Fruit fly (Drosophila melanogaster) whole organism: Measurements from ENCODE around the gene LIMK1.
A peak's percentile ranks its signal among the peaks of the same experiment; 100 is the strongest.

Experiments
- CG8478 ChIP-seq: fragments of >200 bp; optimal IDR thresholded peaks from 2 replicates; lab custom pipeline; 2018; ENCODE audit warnings: inconsistent platforms
- Dll ChIP-seq: fragments of >200 bp; optimal IDR thresholded peaks from 2 replicates; lab custom pipeline; 2017
- EcR ChIP-seq, 2 experiments: fragments of >200 bp; optimal IDR thresholded peaks; 2 replicates each; lab custom pipeline; 2017; ENCODE audit warnings: missing biosample characterization in 2 of 2, missing genetic modification characterization in 2 of 2, missing genetic modification reagents in 2 of 2
- pan ChIP-seq: fragments of >200 bp; optimal IDR thresholded peaks from 2 replicates; lab custom pipeline; 2017
- psq ChIP-seq: fragments of >200 bp; optimal IDR thresholded peaks from 2 replicates; lab custom pipeline; 2017
- usp ChIP-seq: fragments of >200 bp; optimal IDR thresholded peaks from 2 replicates; lab custom pipeline; 2017; ENCODE audit warnings: missing biosample characterization, missing genetic modification characterization, mixed read lengths

The LIMK1 gene

DNA sequence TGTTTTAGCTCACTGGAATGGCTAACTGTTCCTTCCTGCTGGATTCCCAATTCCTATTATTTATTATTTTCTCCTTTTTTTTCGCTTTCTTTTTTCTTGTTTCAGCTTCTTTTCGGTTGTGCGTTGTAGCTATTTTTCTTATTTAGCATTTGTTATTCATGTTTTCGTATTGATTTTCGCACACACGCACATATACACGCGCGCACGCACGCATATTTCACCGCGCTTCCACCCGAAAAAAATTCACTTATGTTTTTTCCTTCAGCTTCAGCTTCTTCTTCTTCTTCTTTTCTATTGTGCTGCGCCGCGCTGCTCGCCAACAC lies 9.4 kb downstream of the LIMK1 start:
- TF ChIP-seq psq (no peak), pan (lab: Kevin White, UChicago) (no peak), Dll (lab: Kevin White, UChicago) (no peak), EcR (GFP tag; optimal IDR thresholded peaks at IDR 0.05; lab: Kevin White, UChicago) (no peak), usp (no peak), CG8478 (lab: Kevin White, UChicago) (no peak)

DNA sequence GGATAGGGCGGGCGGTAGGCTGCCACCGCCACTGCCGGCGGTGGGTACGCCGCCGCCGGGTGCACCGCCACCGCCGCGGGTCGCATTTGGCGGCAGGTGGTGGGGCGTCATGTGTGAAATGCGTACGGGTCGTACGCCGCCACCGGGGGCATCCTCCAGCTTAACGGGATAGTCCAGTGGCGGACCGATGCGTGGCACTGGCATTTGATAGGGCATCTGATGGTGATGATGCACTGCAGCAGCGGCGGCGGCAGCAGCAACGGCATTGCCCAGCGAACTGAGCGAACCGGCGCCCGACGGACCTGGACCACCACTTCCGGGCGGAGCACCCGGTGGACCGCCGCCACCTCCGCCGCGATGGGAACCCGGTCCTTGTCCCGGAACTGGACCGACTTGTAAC lies 10.1 kb downstream of the LIMK1 start:
- TF ChIP-seq usp = no peak
- no peak for TF ChIP-seq Dll (lab: Kevin White, UChicago)
- TF ChIP-seq psq = no peak
- TF ChIP-seq pan (lab: Kevin White, UChicago) = no peak
- TF ChIP-seq EcR (GFP tag; optimal IDR thresholded peaks at IDR 0.05; lab: Kevin White, UChicago) = no peak
- no peak for TF ChIP-seq CG8478 (lab: Kevin White, UChicago)

DNA sequence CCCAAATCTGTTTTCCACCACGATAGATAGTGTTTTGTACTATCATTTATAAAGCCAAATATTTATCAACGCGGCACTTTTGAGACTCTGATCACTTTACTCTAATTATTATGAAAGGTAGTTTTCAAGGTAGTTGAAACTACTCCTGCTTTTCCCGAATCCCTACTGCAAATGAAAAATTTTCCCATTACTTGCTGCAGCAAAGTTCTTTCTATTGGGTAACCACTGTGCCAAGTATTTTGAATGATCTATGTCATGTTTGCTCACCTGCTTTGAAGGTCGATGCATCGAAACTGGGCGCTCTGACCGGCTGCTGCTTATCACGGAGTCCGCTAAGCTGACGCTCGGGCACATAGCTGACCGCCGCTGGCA lies 10.7 kb downstream of the LIMK1 start:
- TF ChIP-seq usp (no peak), Dll (lab: Kevin White, UChicago) (no peak), pan (lab: Kevin White, UChicago) (no peak), CG8478 (lab: Kevin White, UChicago) (no peak), psq (no peak)

DNA sequence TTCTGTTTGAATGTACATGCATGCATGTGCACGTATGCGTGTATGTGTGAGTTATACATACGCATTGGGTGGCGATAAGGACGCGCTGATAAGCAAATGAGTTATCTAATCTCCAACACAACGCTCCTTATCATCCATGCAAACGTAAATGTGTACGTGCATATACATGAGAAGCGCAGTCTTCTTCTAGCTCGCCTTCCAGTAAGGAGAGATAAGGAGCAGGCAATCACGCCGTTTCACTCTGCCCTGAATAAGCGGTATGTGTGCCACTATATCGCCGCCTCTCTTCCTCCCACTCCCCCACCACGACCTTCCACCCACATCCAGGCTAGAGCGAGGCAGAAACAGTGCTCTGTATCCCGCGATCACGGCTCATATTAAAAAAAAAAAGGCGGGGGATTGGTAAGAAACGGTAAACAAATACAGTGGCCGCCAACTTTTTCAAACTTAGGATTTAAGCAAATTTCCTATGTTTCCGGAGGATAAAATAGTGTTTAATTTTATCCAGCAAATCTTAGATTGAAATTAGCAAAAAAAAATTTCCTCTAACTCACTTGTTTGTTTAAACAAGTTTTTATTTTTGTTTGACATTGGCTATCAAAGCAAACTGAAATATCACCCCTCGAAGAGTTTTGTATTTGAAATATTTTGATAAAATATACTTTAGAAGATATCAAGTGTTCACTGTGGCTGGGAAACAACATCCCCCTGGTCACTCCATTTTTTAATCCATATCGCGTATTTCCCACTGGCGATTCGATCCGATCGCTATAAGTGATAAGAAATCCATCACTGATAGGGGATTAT lies 11.3 kb downstream of the LIMK1 start:
- no peak for TF ChIP-seq Dll (lab: Kevin White, UChicago)
- no peak for TF ChIP-seq CG8478 (lab: Kevin White, UChicago)
- TF ChIP-seq psq = no peak
- TF ChIP-seq usp = no peak

DNA sequence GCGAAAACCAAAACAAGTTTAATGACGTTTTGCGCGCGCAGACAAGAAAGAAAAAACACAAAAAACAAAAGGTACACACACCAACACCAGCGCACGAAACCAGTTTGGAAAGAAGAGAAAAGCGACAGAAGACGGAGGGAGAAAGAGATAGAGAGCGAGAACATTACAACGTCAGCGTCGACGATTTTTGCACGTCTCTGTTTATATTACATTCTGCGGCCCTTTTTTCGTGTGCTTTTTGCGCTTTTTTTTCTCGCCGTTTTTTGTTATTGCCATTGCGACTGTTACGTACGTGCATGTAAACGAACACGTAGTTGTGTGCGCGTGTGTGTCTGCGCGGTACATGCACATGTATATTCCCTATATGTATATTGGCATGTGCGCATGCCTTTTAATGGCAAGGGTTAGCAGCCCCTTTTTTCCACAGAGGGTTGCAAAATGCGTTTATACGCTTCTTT lies 11.9 kb downstream of the LIMK1 start:
- TF ChIP-seq psq = no peak
- no peak for TF ChIP-seq Dll (lab: Kevin White, UChicago)
- TF ChIP-seq EcR (GFP tag; optimal IDR thresholded peaks at IDR 0.05; lab: Kevin White, UChicago) = no peak
- no peak for TF ChIP-seq pan (lab: Kevin White, UChicago)
- TF ChIP-seq CG8478 (lab: Kevin White, UChicago) = no peak
- TF ChIP-seq usp = no peak

DNA sequence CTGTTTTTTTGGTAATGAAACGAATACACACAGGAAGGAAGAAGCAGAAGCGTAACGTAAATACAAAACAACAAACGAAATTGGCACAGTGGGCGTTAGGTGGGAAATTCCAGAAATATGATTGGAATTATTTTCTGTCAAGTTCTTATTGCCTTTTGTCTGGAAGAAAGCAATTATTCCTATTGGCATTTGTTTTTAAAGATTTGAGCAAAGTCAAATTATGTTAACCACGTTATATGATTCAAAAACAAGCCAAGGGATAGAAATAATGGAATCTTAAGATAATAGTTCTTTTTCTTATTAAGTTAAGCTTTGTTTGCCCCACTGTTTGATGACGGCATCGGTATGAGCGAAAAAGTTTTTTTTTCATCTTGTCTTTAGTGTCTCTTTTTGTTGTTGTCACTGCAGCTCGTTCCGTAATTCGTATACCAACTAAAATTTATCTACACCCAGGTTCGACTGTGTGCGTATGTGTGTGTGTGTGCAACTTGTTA lies 12.4 kb downstream of the LIMK1 start:
- TF ChIP-seq Dll (lab: Kevin White, UChicago) (no peak), usp (no peak), pan (lab: Kevin White, UChicago) (no peak), psq (no peak), EcR (GFP tag; optimal IDR thresholded peaks at IDR 0.05; lab: Kevin White, UChicago) (no peak), CG8478 (lab: Kevin White, UChicago) (no peak)

DNA sequence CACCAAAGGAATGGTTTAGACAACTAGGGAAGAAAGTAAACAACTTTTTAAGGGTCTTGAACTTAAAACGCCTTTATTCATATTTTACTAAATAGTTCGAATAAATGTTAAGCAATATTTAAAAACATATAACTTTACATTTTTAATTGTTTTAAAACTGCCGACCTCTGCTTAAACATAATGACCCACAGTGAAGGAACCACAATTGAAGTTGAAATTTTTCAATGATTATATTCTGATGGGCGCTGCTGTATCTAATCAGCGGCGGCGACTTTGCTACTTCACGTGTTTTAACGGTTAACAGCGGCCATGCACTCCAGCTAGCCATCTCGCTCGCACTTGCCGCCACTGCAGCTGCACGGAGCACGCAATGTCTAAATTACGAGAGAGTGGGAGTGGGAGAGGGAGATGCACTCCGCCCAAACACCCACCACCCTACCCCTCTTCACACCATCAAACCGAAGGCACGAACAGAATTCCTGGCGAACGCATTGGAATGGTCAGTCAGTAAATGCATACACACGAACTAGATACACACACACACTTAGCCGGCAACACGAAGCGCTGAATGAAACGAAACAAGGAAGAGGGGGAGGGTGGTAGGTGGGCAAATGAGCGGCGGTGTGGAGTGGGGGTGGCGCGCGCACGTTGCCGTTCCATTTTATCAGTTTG lies 13.2 kb downstream of the LIMK1 start:
- no peak for TF ChIP-seq EcR (GFP tag; optimal IDR thresholded peaks at IDR 0.05; lab: Kevin White, UChicago)
- no peak for TF ChIP-seq psq
- TF ChIP-seq usp = no peak
- peak; percentile 9 for TF ChIP-seq pan (lab: Kevin White, UChicago)
- TF ChIP-seq CG8478 (lab: Kevin White, UChicago) = no peak
- peak; percentile 39 for TF ChIP-seq Dll (lab: Kevin White, UChicago)

DNA sequence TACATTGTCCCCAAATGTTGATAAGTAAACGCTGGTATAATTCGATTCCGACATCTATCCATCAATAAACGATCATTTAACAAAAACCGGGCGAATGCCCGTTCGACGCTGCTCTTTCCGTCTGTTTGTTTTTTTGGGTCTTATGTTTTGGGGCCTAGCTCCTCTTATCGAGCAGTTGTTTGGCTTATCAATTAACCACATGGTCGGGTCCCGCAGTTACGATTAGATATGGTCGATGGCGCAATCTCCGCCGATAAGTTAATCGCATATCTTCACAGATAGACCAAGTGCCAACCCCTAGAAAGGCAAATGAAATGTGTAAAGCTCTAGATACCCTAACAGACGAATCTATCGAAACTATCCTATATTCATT lies 13.7 kb downstream of the LIMK1 start:
- TF ChIP-seq Dll (lab: Kevin White, UChicago) (no peak), usp (no peak), EcR (GFP tag; optimal IDR thresholded peaks at IDR 0.05; lab: Kevin White, UChicago) (no peak), CG8478 (lab: Kevin White, UChicago) (no peak), psq (no peak), pan (lab: Kevin White, UChicago) (no peak)

DNA sequence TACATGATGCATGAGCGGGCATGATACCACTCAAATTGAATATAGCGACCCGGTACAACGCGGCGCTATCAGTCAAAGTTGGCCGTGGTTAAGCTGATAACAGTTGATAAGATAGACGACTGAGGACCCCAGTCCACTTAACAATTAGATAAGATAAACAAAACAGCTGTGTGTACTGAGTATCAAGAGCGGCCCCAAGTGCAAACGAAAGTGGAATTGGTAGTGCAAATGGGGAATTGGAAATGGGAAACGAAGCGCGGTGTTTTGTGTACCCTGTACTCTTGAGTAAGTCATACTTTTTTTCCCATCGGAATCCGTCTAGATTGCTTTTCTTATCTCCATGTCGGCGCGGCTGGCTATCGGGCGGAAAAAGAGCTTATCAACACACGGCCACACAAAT lies 14.3 kb downstream of the LIMK1 start:
- no peak for TF ChIP-seq CG8478 (lab: Kevin White, UChicago)
- TF ChIP-seq EcR (GFP tag; optimal IDR thresholded peaks at IDR 0.05; lab: Kevin White, UChicago) = peak in 1 of 2 experiments; percentile 24

DNA sequence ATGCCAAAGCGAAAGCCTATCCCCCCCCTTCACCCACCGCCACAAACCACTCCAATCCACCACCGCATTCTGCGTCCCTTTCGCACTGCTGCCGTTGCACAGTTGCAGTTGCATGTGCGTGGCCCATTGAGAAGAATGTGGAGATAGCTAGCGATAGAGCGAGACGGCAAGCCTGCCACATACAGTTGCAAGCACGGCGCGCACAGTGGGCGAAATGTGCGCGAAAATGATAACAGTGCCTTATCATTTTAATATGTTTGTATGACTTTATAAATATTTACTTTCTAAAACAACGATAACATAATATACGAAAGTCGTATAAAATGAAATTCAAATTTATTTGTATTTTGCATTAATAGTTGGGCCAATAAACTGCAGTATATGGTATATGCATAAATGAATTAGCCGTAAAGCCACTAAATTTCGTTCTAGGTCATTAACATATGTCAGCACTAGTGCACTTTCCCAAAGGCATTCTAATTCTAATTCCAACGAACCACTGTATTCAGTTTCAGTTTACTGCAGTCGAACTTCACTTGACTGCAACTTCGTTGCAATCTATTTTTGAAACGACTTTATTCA lies 16.1 kb downstream of the LIMK1 start:
- TF ChIP-seq CG8478 (lab: Kevin White, UChicago) = no peak
- TF ChIP-seq Dll (lab: Kevin White, UChicago) = no peak
- TF ChIP-seq EcR (GFP tag; optimal IDR thresholded peaks at IDR 0.05; lab: Kevin White, UChicago) = no peak
- no peak for TF ChIP-seq pan (lab: Kevin White, UChicago)

DNA sequence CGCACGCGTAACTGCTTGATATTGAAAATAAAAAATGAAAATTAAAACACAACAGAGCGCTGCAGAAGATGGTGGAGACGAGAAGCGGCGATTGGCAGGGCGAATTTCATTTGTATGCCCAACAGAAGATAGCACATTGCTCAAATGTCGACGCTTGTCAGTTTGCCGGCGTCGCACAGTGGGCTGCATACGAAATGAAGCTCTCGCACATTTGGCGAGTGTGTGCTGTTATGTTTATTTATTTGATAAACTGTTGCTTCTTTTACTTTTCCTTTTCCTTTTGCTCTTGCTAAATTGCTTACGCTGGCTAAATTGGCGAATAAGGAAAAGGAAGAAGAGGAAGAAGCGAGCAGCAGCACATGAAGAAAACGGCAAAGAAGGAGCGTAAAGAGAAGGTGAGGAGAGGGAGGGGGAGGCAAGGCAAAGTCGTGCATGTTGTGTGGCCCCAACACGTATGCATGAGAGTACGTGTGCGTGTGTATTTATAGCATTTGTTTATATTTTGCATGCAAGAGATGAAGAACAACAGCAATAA lies 16.6 kb downstream of the LIMK1 start:
- TF ChIP-seq Dll (lab: Kevin White, UChicago) = no peak
- TF ChIP-seq CG8478 (lab: Kevin White, UChicago) = no peak
- TF ChIP-seq psq = no peak
- no peak for TF ChIP-seq usp
- TF ChIP-seq pan (lab: Kevin White, UChicago) = no peak
- no peak for TF ChIP-seq EcR (GFP tag; optimal IDR thresholded peaks at IDR 0.05; lab: Kevin White, UChicago)

DNA sequence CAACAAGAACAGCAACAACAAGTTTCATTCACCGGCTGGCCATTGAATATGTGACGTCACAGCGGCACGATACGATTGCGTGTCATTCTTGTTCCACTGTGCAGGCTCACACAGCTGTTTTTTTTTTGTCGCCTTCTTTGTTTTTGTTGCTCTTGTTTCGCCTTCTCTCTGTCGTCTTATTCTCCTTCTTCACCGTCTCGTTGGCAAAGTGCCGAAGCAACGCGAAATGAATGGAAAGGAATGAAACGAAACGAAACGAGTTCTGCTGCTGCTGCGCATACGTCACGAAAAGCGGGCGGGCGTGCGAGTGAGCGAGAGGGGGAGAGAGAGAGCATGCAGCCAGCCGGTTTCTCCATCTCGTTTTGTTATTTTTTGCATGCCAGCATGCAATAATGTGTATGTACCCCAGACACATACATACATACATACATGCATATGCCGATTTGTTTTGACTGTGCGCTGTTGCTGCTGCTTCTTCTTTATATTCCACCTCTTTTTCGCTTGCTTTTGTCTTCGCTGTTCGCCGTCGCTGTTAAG lies 17.3 kb downstream of the LIMK1 start:
- TF ChIP-seq psq = no peak
- no peak for TF ChIP-seq CG8478 (lab: Kevin White, UChicago)
- no peak for TF ChIP-seq pan (lab: Kevin White, UChicago)
- no peak for TF ChIP-seq Dll (lab: Kevin White, UChicago)
- TF ChIP-seq usp = no peak
- TF ChIP-seq EcR (GFP tag; optimal IDR thresholded peaks at IDR 0.05; lab: Kevin White, UChicago) = no peak
